Fruit fly (Drosophila melanogaster) whole organism, embryonic: ENCODE data around the gene Rpt4.

ENCODE experiments used
- Antp ChIP-seq: fragments of 200-800 bp; sonication (Bioruptor generic); optimal IDR thresholded peaks from 3 replicates; lab custom pipeline; 2016; ENCODE audit warnings: missing biosample characterization, missing genetic modification characterization
- Blimp-1 ChIP-seq: fragments of 200-800 bp; sonication (Bioruptor generic); optimal IDR thresholded peaks from 3 replicates; lab custom pipeline; 2018; ENCODE audit warnings: missing biosample characterization, missing genetic modification characterization, mild to moderate bottlenecking, moderate library complexity, missing genetic modification reagents
- C15 ChIP-seq: fragments of 200-800 bp; sonication (Bioruptor generic); IDR thresholded peaks from 3 replicates; pipeline ENCODE4 v1.3.6; 2022; ENCODE audit warnings: missing biosample characterization, missing genetic modification characterization
- CG10267 ChIP-seq: fragments of 200-800 bp; sonication (Bioruptor generic); optimal IDR thresholded peaks from 2 replicates; lab custom pipeline; 2018; ENCODE audit warnings: missing biosample characterization, mild to moderate bottlenecking, missing genetic modification characterization, moderate library complexity
- CG10431 ChIP-seq: fragments of 200-800 bp; sonication (Bioruptor generic); optimal IDR thresholded peaks from 3 replicates; lab custom pipeline; 2018; ENCODE audit warnings: missing biosample characterization, mild to moderate bottlenecking, missing genetic modification characterization
- CG10462 ChIP-seq: fragments of 200-800 bp; sonication (Bioruptor generic); optimal IDR thresholded peaks from 2 replicates; lab custom pipeline; 2016; ENCODE audit warnings: missing biosample characterization, missing genetic modification characterization
- CG10565 ChIP-seq: fragments of 200-800 bp; sonication (Bioruptor generic); optimal IDR thresholded peaks from 3 replicates; lab custom pipeline; 2016; ENCODE audit warnings: missing biosample characterization, mild to moderate bottlenecking, missing genetic modification characterization
- CG11085 ChIP-seq: fragments of 200-800 bp; sonication (Bioruptor generic); IDR thresholded peaks from 2 replicates; pipeline ENCODE4 v1.3.6; 2022; ENCODE audit warnings: missing biosample characterization, missing genetic modification characterization
- CG13894 ChIP-seq: fragments of 200-800 bp; sonication (Bioruptor generic); optimal IDR thresholded peaks from 3 replicates; lab custom pipeline; 2018; ENCODE audit warnings: missing biosample characterization, mild to moderate bottlenecking, missing genetic modification characterization, moderate library complexity
- CG14050 ChIP-seq: fragments of 200-800 bp; sonication (Bioruptor generic); IDR thresholded peaks from 3 replicates; pipeline ENCODE4 v1.3.6; 2022; ENCODE audit warnings: missing biosample characterization, missing genetic modification characterization
- CG15601 ChIP-seq: fragments of 200-800 bp; sonication (Bioruptor generic); optimal IDR thresholded peaks from 3 replicates; lab custom pipeline; 2019; ENCODE audit warnings: missing biosample characterization, mild to moderate bottlenecking, missing genetic modification characterization, moderate library complexity
- CG16813 ChIP-seq: fragments of 200-800 bp; sonication (Bioruptor generic); IDR thresholded peaks from 3 replicates; pipeline ENCODE4 v1.3.6; 2022; ENCODE audit warnings: missing biosample characterization, missing genetic modification characterization; ENCODE audit not compliant: partially characterized antibody
- CG16815 ChIP-seq: fragments of 200-800 bp; sonication (Bioruptor generic); optimal IDR thresholded peaks from 3 replicates; lab custom pipeline; 2017; ENCODE audit warnings: missing biosample characterization, mild to moderate bottlenecking, missing genetic modification characterization
- CG1832 ChIP-seq: fragments of 200-800 bp; sonication (Bioruptor generic); optimal IDR thresholded peaks from 2 replicates; lab custom pipeline; 2017; ENCODE audit warnings: missing biosample characterization, mild to moderate bottlenecking, missing genetic modification characterization, inconsistent platforms
- CG30020 ChIP-seq: fragments of 200-800 bp; optimal IDR thresholded peaks from 2 replicates; lab custom pipeline; 2019; ENCODE audit warnings: missing biosample characterization, mild to moderate bottlenecking, missing genetic modification characterization, moderate library complexity
- CG31365 ChIP-seq: fragments of 200-800 bp; sonication (Bioruptor generic); optimal IDR thresholded peaks from 2 replicates; lab custom pipeline; 2018; ENCODE audit warnings: missing biosample characterization, mild to moderate bottlenecking, missing genetic modification characterization
- CG32532 ChIP-seq: fragments of 200-800 bp; sonication (Bioruptor generic); IDR thresholded peaks from 2 replicates; pipeline ENCODE4 v1.3.6; 2022; ENCODE audit warnings: missing biosample characterization, missing genetic modification characterization
- CG4328 ChIP-seq: fragments of 200-800 bp; sonication (Bioruptor generic); optimal IDR thresholded peaks from 3 replicates; lab custom pipeline; 2017; ENCODE audit warnings: missing biosample characterization, missing genetic modification reagents, missing genetic modification characterization
- CG4360 ChIP-seq: fragments of 200-800 bp; sonication (Bioruptor generic); IDR thresholded peaks from 2 replicates; pipeline ENCODE4 v1.3.6; 2022; ENCODE audit warnings: missing biosample characterization, missing genetic modification characterization
- CG4404 ChIP-seq: fragments of 200-800 bp; sonication (Bioruptor generic); IDR thresholded peaks from 2 replicates; pipeline ENCODE4 v1.3.6; 2022; ENCODE audit warnings: missing biosample characterization, missing genetic modification characterization
- CG4617 ChIP-seq: fragments of 200-800 bp; sonication (Bioruptor generic); optimal IDR thresholded peaks from 3 replicates; lab custom pipeline; 2016; ENCODE audit warnings: missing biosample characterization, missing genetic modification characterization, borderline replicate concordance
- CG7357 ChIP-seq: fragments of 200-800 bp; sonication (Bioruptor generic); IDR thresholded peaks from 3 replicates; pipeline ENCODE4 v1.3.6; 2022; ENCODE audit warnings: missing biosample characterization, missing genetic modification characterization
- CG8089 ChIP-seq: fragments of 200-800 bp; sonication (Bioruptor generic); optimal IDR thresholded peaks from 3 replicates; lab custom pipeline; 2016; ENCODE audit warnings: missing biosample characterization, missing genetic modification characterization
- CG8290 ChIP-seq, 3 experiments: fragments of 200-800 bp; sonication (Bioruptor generic); optimal IDR thresholded peaks; 2 replicates each; lab custom pipeline; 2016 to 2019; ENCODE audit warnings: missing biosample characterization in 3 of 3, missing genetic modification characterization in 3 of 3, mild to moderate bottlenecking in 2 of 3, moderate library complexity in 1 of 3
- CrebB ChIP-seq: fragments of 200-800 bp; sonication (Bioruptor generic); optimal IDR thresholded peaks from 3 replicates; lab custom pipeline; 2018; ENCODE audit warnings: missing biosample characterization, mild to moderate bottlenecking, missing genetic modification characterization
- Dek ChIP-seq: fragments of 200-800 bp; sonication (Bioruptor generic); optimal IDR thresholded peaks from 3 replicates; lab custom pipeline; 2019; ENCODE audit warnings: missing biosample characterization, mild to moderate bottlenecking, missing genetic modification characterization, moderate library complexity
- Dll ChIP-seq: fragments of 200-800 bp; sonication (Bioruptor generic); IDR thresholded peaks from 4 replicates; pipeline ENCODE4 v1.3.6; 2022; ENCODE audit warnings: missing biosample characterization, missing genetic modification characterization; ENCODE audit not compliant: partially characterized antibody
- Fer1 ChIP-seq: fragments of 200-800 bp; sonication (Bioruptor generic); optimal IDR thresholded peaks from 2 replicates; lab custom pipeline; 2017; ENCODE audit warnings: missing biosample characterization, mild to moderate bottlenecking, missing genetic modification characterization
- Gsc ChIP-seq: fragments of 200-800 bp; sonication (Bioruptor generic); IDR thresholded peaks from 2 replicates; pipeline ENCODE4 v1.3.6; 2022; ENCODE audit warnings: missing biosample characterization, missing genetic modification characterization
- HLH54F ChIP-seq: fragments of 200-800 bp; sonication (Bioruptor generic); optimal IDR thresholded peaks from 3 replicates; lab custom pipeline; 2016; ENCODE audit warnings: missing biosample characterization, missing genetic modification characterization
- Hand ChIP-seq: fragments of 200-800 bp; sonication (Bioruptor generic); optimal IDR thresholded peaks from 2 replicates; lab custom pipeline; 2017; ENCODE audit warnings: mild to moderate bottlenecking, missing biosample characterization, missing genetic modification reagents, missing genetic modification characterization
- Lim3 ChIP-seq: fragments of 200-800 bp; sonication (Bioruptor generic); IDR thresholded peaks from 2 replicates; pipeline ENCODE4 v1.3.6; 2022; ENCODE audit warnings: missing biosample characterization, missing genetic modification characterization
- Mad ChIP-seq: fragments of 200-800 bp; sonication (Bioruptor generic); optimal IDR thresholded peaks from 2 replicates; lab custom pipeline; 2016; ENCODE audit warnings: missing biosample characterization, missing genetic modification characterization
- Med ChIP-seq: fragments of 200-800 bp; sonication (Bioruptor generic); peaks from one replicate; lab custom pipeline; 2016; ENCODE audit warnings: missing biosample characterization, missing genetic modification characterization, mild to moderate bottlenecking, inconsistent platforms, moderate library complexity
- Oaz ChIP-seq: fragments of 200-800 bp; sonication (Bioruptor generic); IDR thresholded peaks from 2 replicates; pipeline ENCODE4 v1.3.6; 2022; ENCODE audit warnings: missing biosample characterization, missing genetic modification characterization
- Optix ChIP-seq: fragments of 200-800 bp; sonication (Bioruptor generic); IDR thresholded peaks from 3 replicates; pipeline ENCODE4 v1.3.6; 2022; ENCODE audit warnings: missing biosample characterization, missing genetic modification characterization
- Poxn ChIP-seq: fragments of 200-800 bp; sonication (Bioruptor generic); IDR thresholded peaks from 2 replicates; pipeline ENCODE4 v1.3.6; 2022; ENCODE audit warnings: missing biosample characterization, missing genetic modification characterization
- bowl ChIP-seq: fragments of 200-800 bp; sonication (Bioruptor generic); IDR thresholded peaks from 2 replicates; pipeline ENCODE4 v1.3.6; 2022; ENCODE audit warnings: missing biosample characterization, missing genetic modification characterization
- chn ChIP-seq: fragments of 200-800 bp; sonication (Bioruptor generic); optimal IDR thresholded peaks from 2 replicates; lab custom pipeline; 2016; ENCODE audit warnings: missing biosample characterization, missing genetic modification characterization
- ci ChIP-seq: fragments of 200-800 bp; sonication (Bioruptor generic); IDR thresholded peaks from 3 replicates; pipeline ENCODE4 v1.3.6; 2022; ENCODE audit warnings: missing biosample characterization, missing genetic modification characterization
- ewg ChIP-seq: fragments of 200-800 bp; sonication (Bioruptor generic); optimal IDR thresholded peaks from 3 replicates; lab custom pipeline; 2017; ENCODE audit warnings: mild to moderate bottlenecking, missing biosample characterization, missing genetic modification reagents, missing genetic modification characterization
- fd96Cb ChIP-seq: fragments of 200-800 bp; sonication (Bioruptor generic); optimal IDR thresholded peaks from 2 replicates; lab custom pipeline; 2018; ENCODE audit warnings: missing biosample characterization, mild to moderate bottlenecking, missing genetic modification characterization, moderate library complexity
- gce ChIP-seq: fragments of 200-800 bp; sonication (Bioruptor generic); IDR thresholded peaks from 3 replicates; pipeline ENCODE4 v1.3.6; 2022; ENCODE audit warnings: missing biosample characterization, missing genetic modification characterization
- klu ChIP-seq: fragments of 200-800 bp; sonication (Bioruptor generic); IDR thresholded peaks from 2 replicates; pipeline ENCODE4 v1.3.6; 2022; ENCODE audit warnings: missing biosample characterization, missing genetic modification characterization
- mirr ChIP-seq: fragments of 200-800 bp; sonication (Bioruptor generic); optimal IDR thresholded peaks from 3 replicates; lab custom pipeline; 2018; ENCODE audit warnings: missing biosample characterization, mild to moderate bottlenecking, missing genetic modification characterization
- nerfin-2 ChIP-seq: fragments of 200-800 bp; sonication (Bioruptor generic); IDR thresholded peaks from 2 replicates; pipeline ENCODE4 v1.3.6; 2022; ENCODE audit warnings: missing biosample characterization, missing genetic modification characterization; ENCODE audit not compliant: partially characterized antibody
- onecut ChIP-seq: fragments of 200-800 bp; sonication (Bioruptor generic); IDR thresholded peaks from 2 replicates; pipeline ENCODE4 v1.3.6; 2022; ENCODE audit warnings: missing biosample characterization, missing genetic modification characterization
- rib ChIP-seq: fragments of 200-800 bp; sonication (Bioruptor generic); IDR thresholded peaks from 2 replicates; pipeline ENCODE4 v1.3.6; 2022; ENCODE audit warnings: missing biosample characterization, missing genetic modification characterization
- schlank ChIP-seq: fragments of 200-800 bp; sonication (Bioruptor generic); optimal IDR thresholded peaks from 2 replicates; lab custom pipeline; 2018; ENCODE audit warnings: missing biosample characterization, mild to moderate bottlenecking, missing genetic modification characterization
- sens ChIP-seq: fragments of 200-800 bp; sonication (Bioruptor generic); peaks from one replicate; lab custom pipeline; 2016; ENCODE audit warnings: missing biosample characterization, missing genetic modification characterization
- toy ChIP-seq: fragments of 200-800 bp; sonication (Bioruptor generic); IDR thresholded peaks from 2 replicates; pipeline ENCODE4 v1.3.6; 2022; ENCODE audit warnings: missing biosample characterization, missing genetic modification characterization

Gene Rpt4

DNA sequence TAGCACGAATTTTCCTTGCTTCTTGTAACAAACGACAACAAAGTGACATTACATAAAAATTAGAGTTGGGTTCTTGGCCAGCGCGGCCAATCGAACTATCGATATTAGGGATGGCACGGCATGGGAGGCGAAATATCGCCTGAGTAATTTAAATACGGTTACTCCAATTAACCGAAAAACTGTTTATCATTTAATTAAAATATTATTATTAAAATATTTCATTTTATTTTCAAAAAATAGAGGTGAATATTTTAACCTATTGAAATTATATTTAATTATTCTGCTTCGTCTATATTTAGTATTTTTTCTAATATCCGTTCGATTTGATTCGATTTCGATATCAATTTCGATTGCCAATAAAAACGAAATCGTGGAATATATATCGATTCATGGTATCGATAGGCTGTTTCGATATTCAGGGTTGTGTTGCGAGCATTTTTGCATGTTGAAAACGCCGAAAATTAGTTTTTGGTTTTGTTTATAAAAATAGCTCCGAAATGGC lies 35.6 kb downstream of the Rpt4 start, which contains the start of the genes Rbcn-3A and Spx (continued):
- no peak for TF ChIP-seq Lim3 (GFP tag; lab: Robert Waterston, UW)
- no peak for TF ChIP-seq ci
- TF ChIP-seq CG31365 (tag; lab: Kevin White, UChicago), result no peak
- no peak for TF ChIP-seq CG1832 (GFP tag; lab: Kevin White, UChicago)
- TF ChIP-seq bowl (GFP tag; lab: Robert Waterston, UW), result no peak
- TF ChIP-seq onecut (GFP tag; lab: Robert Waterston, UW), result no peak
- no peak for TF ChIP-seq Antp (GFP tag; lab: Kevin White, UChicago)
- TF ChIP-seq HLH54F (GFP tag; lab: Kevin White, UChicago), result no peak
- no peak for TF ChIP-seq Hand (GFP tag; lab: Kevin White, UChicago)
- TF ChIP-seq CG16813 (GFP tag; lab: Robert Waterston, UW), result peak; percentile 90
- peak; percentile 32 for TF ChIP-seq CG30020 (tag; lab: Kevin White, UChicago)
- TF ChIP-seq Med, result no peak
- TF ChIP-seq CG11085 (GFP tag; lab: Robert Waterston, UW), result no peak
- TF ChIP-seq Mad (GFP tag; lab: Kevin White, UChicago), result no peak
- peak; percentile 39 for TF ChIP-seq CG10267 (tag; lab: Kevin White, UChicago)
- no peak for TF ChIP-seq CG4404 (GFP tag; lab: Robert Waterston, UW)
- TF ChIP-seq Gsc (GFP tag; lab: Robert Waterston, UW), result no peak
- TF ChIP-seq CG13894 (tag; lab: Kevin White, UChicago), result peak; percentile 8
- TF ChIP-seq Poxn, result no peak
- TF ChIP-seq CG4328 (GFP tag; lab: Kevin White, UChicago), result no peak
- TF ChIP-seq CG10565 (GFP tag; lab: Kevin White, UChicago), result no peak
- TF ChIP-seq CG4617, result no peak
- TF ChIP-seq Fer1 (GFP tag; lab: Kevin White, UChicago), result no peak
- no peak for TF ChIP-seq Blimp-1 (GFP tag; lab: Kevin White, UChicago)
- TF ChIP-seq schlank (tag; lab: Kevin White, UChicago), result no peak
- TF ChIP-seq sens (GFP tag; lab: Kevin White, UChicago), result peak; percentile 57
- no peak for TF ChIP-seq Optix (GFP tag; lab: Robert Waterston, UW)
- no peak for TF ChIP-seq chn (GFP tag; lab: Kevin White, UChicago)
- no peak for TF ChIP-seq CG10431 (GFP tag; lab: Kevin White, UChicago)
- no peak for TF ChIP-seq CG8290 (GFP tag; optimal IDR thresholded peaks at IDR 0.05; lab: Kevin White, UChicago)
- TF ChIP-seq CG8290 (tag; optimal IDR thresholded peaks at IDR 0.05; lab: Kevin White, UChicago), result no peak
- TF ChIP-seq CG10462 (GFP tag; lab: Kevin White, UChicago), result no peak
- no peak for TF ChIP-seq gce (GFP tag; lab: Robert Waterston, UW)
- no peak for TF ChIP-seq CG4360
- no peak for TF ChIP-seq rib (GFP tag; lab: Robert Waterston, UW)
- no peak for TF ChIP-seq CG16815 (GFP tag; lab: Kevin White, UChicago)
- TF ChIP-seq C15 (GFP tag; lab: Robert Waterston, UW), result no peak
- peak; percentile 47 for TF ChIP-seq CG32532
- TF ChIP-seq CG8089, result no peak
- TF ChIP-seq CG14050, result no peak
- TF ChIP-seq CG15601 (tag; lab: Kevin White, UChicago), result peak; percentile 29
- peak; percentile 94 for TF ChIP-seq Dll
- TF ChIP-seq fd96Cb (tag; lab: Kevin White, UChicago), result no peak
- no peak for TF ChIP-seq toy (GFP tag; lab: Robert Waterston, UW)
- TF ChIP-seq CG7357 (GFP tag; lab: Robert Waterston, UW), result no peak
- TF ChIP-seq nerfin-2, result peak; percentile 89
- TF ChIP-seq ewg, result no peak
- no peak for TF ChIP-seq klu
- TF ChIP-seq mirr, result no peak
- TF ChIP-seq CrebB (tag; lab: Kevin White, UChicago), result no peak
- TF ChIP-seq Oaz (GFP tag; lab: Robert Waterston, UW), result no peak
- peak; percentile 36 for TF ChIP-seq Dek (tag; lab: Kevin White, UChicago)
